Fruit fly (Drosophila melanogaster) whole organism, embryonic: Measurements from ENCODE around the gene CG15528.

Experiments used
- CG8944 ChIP-seq: fragments of 200-800 bp; sonication (Bioruptor generic); optimal IDR thresholded peaks from 3 replicates; lab custom pipeline; 2016; ENCODE audit warnings: missing biosample characterization, missing genetic modification characterization
- Dip2 ChIP-seq: fragments of 200-800 bp; sonication (Bioruptor generic); IDR thresholded peaks from 2 replicates; pipeline ENCODE4 v1.3.6; 2022; ENCODE audit warnings: missing biosample characterization, missing genetic modification characterization
- Fer1 ChIP-seq: fragments of 200-800 bp; sonication (Bioruptor generic); optimal IDR thresholded peaks from 2 replicates; lab custom pipeline; 2017; ENCODE audit warnings: missing biosample characterization, mild to moderate bottlenecking, missing genetic modification characterization
- Hmr ChIP-seq: fragments of 200-800 bp; sonication (Bioruptor generic); optimal IDR thresholded peaks from 3 replicates; lab custom pipeline; 2017; ENCODE audit warnings: mild to moderate bottlenecking, missing biosample characterization, missing genetic modification reagents, missing genetic modification characterization
- MTF-1 ChIP-seq: fragments of 200-800 bp; sonication (Bioruptor generic); optimal IDR thresholded peaks from 2 replicates; lab custom pipeline; 2018; ENCODE audit warnings: missing biosample characterization, mild to moderate bottlenecking, missing genetic modification characterization, borderline replicate concordance
- Six4 ChIP-seq: fragments of 200-800 bp; sonication (Bioruptor generic); optimal IDR thresholded peaks from 2 replicates; lab custom pipeline; 2016; ENCODE audit warnings: missing biosample characterization, missing genetic modification characterization
- aop ChIP-seq: fragments of 200-800 bp; sonication (Bioruptor generic); IDR thresholded peaks from 2 replicates; pipeline ENCODE4 v1.3.6; 2022; ENCODE audit warnings: missing biosample characterization, missing genetic modification characterization
- croc ChIP-seq: fragments of 200-800 bp; sonication (Bioruptor generic); conservative IDR thresholded peaks from 3 replicates; pipeline ENCODE4 v1.3.6; 2022; ENCODE audit warnings: missing biosample characterization, missing genetic modification characterization
- dm ChIP-seq: fragments of 200-800 bp; sonication (Bioruptor generic); optimal IDR thresholded peaks from 3 replicates; lab custom pipeline; 2016; ENCODE audit warnings: missing biosample characterization, missing genetic modification characterization
- fru ChIP-seq: fragments of >200 bp; optimal IDR thresholded peaks from 2 replicates; lab custom pipeline; 2017
- gro ChIP-seq: fragments of 200-800 bp; sonication (Bioruptor generic); optimal IDR thresholded peaks from 2 replicates; lab custom pipeline; 2016; ENCODE audit warnings: missing biosample characterization, missing genetic modification characterization
- kay ChIP-seq: fragments of 200-800 bp; sonication (Bioruptor generic); optimal IDR thresholded peaks from 2 replicates; lab custom pipeline; 2016; ENCODE audit warnings: missing biosample characterization, missing genetic modification characterization
- sr ChIP-seq: fragments of 200-800 bp; sonication (Bioruptor generic); IDR thresholded peaks from 3 replicates; pipeline ENCODE4 v1.3.6; 2022; ENCODE audit warnings: missing biosample characterization, missing genetic modification characterization
- zfh1 ChIP-seq: fragments of 200-800 bp; sonication (Bioruptor generic); IDR thresholded peaks from 3 replicates; pipeline ENCODE4 v1.3.6; 2022; ENCODE audit warnings: missing biosample characterization, missing genetic modification characterization

DNA sequence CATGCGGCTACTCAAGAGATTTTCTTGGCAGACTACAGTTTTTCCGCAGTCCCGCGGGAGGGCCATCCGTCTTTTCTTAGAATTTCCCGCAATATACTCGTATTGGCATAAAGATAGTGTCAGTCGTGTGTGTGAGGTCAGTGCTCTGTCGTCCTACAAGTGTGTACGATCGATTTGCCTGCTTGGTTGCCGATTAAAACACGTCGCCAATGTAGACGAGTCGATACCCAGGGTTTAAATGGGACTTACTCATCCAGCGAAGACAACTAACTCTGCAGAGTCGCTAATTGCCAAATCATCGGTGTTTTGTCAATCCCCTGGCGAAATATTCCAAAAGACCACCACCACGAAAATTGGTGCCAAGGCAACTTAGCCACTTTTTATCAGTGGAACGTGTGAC is 14.1 kb upstream of the CG15528 start:
- TF ChIP-seq Dip2 = no peak
- TF ChIP-seq sr (GFP tag; lab: Robert Waterston, UW) = no peak
- no peak for TF ChIP-seq MTF-1
- TF ChIP-seq Hmr (GFP tag; lab: Kevin White, UChicago) = no peak
- TF ChIP-seq Six4 (GFP tag; lab: Kevin White, UChicago) = no peak
- no peak for TF ChIP-seq CG8944
- no peak for TF ChIP-seq zfh1 (GFP tag; lab: Robert Waterston, UW)
- TF ChIP-seq croc (GFP tag; lab: Robert Waterston, UW) = no peak
- no peak for TF ChIP-seq fru (lab: Kevin White, UChicago)
- no peak for TF ChIP-seq gro (GFP tag; lab: Kevin White, UChicago)
- TF ChIP-seq dm (GFP tag; lab: Kevin White, UChicago) = no peak
- no peak for TF ChIP-seq kay (GFP tag; lab: Kevin White, UChicago)
- TF ChIP-seq Fer1 (GFP tag; lab: Kevin White, UChicago) = no peak
- no peak for TF ChIP-seq aop (GFP tag; lab: Robert Waterston, UW)
